Worm (Caenorhabditis elegans): ENCODE data around the gene ZK792.1.
A peak's percentile ranks its signal among the peaks of the same experiment; 100 is the strongest.

The ZK792.1 gene

DNA sequence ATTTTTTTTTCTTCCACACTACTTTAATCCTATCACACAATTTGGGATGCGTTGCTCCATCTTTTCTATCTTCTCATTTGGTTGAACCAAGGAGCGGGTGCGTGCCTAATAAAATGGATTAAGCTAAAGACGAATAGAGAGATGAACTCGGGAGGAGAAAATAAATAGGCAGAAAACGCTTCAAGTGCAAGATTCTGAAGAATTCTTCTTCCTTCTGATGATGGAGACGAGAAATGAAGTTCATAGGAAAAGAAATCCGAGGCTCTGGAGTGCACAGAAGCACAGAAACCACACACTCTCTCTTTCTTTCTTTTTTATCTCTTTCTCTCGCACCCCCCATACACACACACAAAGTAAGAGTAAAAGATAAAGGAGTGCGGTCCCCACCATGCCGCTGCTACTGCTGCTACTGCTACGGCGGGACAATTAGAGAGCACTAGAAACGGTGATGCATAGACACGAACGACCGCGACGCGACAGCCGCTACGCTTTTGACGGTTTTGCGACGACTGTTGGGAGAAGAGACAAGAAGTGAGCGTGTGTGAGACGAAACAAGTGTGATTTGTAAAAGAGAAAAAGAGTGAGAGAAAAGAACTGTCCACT is 32.5 kb downstream of the ZK792.1 start:
- TF ChIP-seq F13C5.2 (tag; optimal IDR thresholded peaks at IDR 0.05) = peak; percentile 48
- no peak for TF ChIP-seq ceh-13 (GFP tag; optimal IDR thresholded peaks at IDR 0.05)
- no peak for TF ChIP-seq ceh-36 (tag; optimal IDR thresholded peaks at IDR 0.05)
- peak; percentile 35 for TF ChIP-seq aly-1 (tag; optimal IDR thresholded peaks at IDR 0.05)
- TF ChIP-seq hmg-4 (GFP tag; optimal IDR thresholded peaks at IDR 0.05) = peak; percentile 82
- TF ChIP-seq pes-1 (GFP tag; IDR thresholded peaks at IDR 0.05) = 0 out of 2 replicates have a peak, but pooled peaks have one; percentile 38
- TF ChIP-seq sea-1 (GFP tag; conservative IDR thresholded peaks at IDR 0.05) = no peak

DNA sequence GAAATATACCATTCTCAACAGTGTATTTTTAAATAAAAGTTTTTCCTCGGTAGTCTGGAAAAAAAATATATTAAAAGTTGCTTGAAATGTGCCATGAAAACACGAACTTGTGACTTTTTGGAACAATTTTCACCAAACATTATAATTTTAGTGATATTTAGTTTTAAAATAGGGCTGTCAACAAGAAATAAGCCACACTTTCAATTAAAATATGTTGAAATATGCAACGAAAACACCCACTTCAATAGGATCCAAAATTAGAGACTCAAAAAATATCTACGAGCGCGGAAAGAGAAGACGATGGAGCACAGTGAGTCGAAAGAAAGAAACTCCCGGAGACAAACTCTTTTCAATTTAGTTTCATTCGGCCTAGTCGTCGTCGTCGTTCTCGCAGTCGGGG is 33.8 kb downstream of the ZK792.1 start, which contains the start of gene ZK792.12:
Gene ZK792.12 (plus strand): TSS at position 301 of the 400 bp plus-strand sequence.
- TF ChIP-seq hmg-4 (GFP tag; optimal IDR thresholded peaks at IDR 0.05) = no peak
- no peak for TF ChIP-seq ceh-13 (GFP tag; optimal IDR thresholded peaks at IDR 0.05)
- TF ChIP-seq tbx-11 (GFP tag; IDR thresholded peaks at IDR 0.05) = no peak
- no peak for TF ChIP-seq sea-1 (GFP tag; conservative IDR thresholded peaks at IDR 0.05)
- TF ChIP-seq tra-4 (tag; optimal IDR thresholded peaks at IDR 0.05) = no peak
- TF ChIP-seq aly-1 (tag; optimal IDR thresholded peaks at IDR 0.05) = no peak
- no peak for TF ChIP-seq tbx-37 (GFP tag; conservative IDR thresholded peaks at IDR 0.05)
- no peak for TF ChIP-seq F13C5.2 (tag; optimal IDR thresholded peaks at IDR 0.05)
- no peak for TF ChIP-seq scrt-1 (GFP tag; IDR thresholded peaks at IDR 0.05)
- TF ChIP-seq pes-1 (GFP tag; IDR thresholded peaks at IDR 0.05) = no peak
- no peak for TF ChIP-seq B0310.2 (tag; optimal IDR thresholded peaks at IDR 0.05)
- TF ChIP-seq ama-1 (optimal IDR thresholded peaks at IDR 0.05) = no peak
- TF ChIP-seq flt-1 (GFP tag; IDR thresholded peaks at IDR 0.05) = no peak
- TF ChIP-seq ceh-36 (tag; optimal IDR thresholded peaks at IDR 0.05) = no peak
- TF ChIP-seq hmbx-1 (tag; optimal IDR thresholded peaks at IDR 0.05) = no peak
- no peak for TF ChIP-seq hnd-1 (tag; optimal IDR thresholded peaks at IDR 0.05)

DNA sequence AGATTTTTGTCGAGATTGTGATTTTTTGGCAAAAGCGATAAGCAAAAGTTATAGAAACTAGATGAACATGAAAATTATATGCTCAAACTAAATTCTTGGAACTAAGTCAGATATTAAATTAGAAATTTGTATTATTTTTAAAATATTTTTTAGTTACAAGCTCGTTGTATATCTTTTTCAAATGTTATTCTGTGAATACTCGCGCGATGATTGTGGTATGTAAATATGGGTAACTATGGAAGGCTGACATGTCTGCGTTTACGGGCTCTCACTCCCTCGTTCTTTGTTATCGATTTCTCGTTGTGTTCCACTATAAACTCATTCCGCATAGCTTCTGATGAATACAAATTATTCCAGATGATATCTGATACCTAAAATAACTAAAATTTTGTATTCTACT is 34.5 kb downstream of the ZK792.1 start, which contains the start of gene ZK792.7:
Gene ZK792.7 (plus strand): TSS at position 301 of the 400 bp plus-strand sequence.
- TF ChIP-seq hnd-1 (tag; optimal IDR thresholded peaks at IDR 0.05) = no peak
- TF ChIP-seq flt-1 (GFP tag; IDR thresholded peaks at IDR 0.05) = no peak

DNA sequence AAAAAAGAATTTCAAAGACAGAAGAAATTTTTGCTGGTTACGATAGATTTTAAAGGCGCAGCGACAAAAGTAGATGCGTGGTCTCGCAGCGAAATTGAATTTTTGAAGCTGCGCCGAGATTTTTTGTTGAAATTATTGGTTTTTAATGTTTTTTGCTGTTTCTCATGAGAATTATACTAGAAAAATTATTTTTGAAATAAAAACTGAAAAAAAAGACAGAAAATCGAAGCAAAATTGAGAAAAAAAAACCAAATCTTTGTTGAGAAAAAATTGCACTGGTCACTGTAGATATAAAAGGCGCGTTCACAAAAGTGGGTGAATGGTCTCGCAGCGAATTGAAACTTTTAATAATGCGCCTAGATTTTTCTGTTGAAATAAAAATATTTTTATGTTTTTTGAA is 36.0 kb downstream of the ZK792.1 start:
- TF ChIP-seq flt-1 (GFP tag; IDR thresholded peaks at IDR 0.05) (no peak), ama-1 (optimal IDR thresholded peaks at IDR 0.05) (no peak), hnd-1 (tag; optimal IDR thresholded peaks at IDR 0.05) (no peak), hmbx-1 (tag; optimal IDR thresholded peaks at IDR 0.05) (no peak), hmg-4 (GFP tag; optimal IDR thresholded peaks at IDR 0.05) (no peak), aly-1 (tag; optimal IDR thresholded peaks at IDR 0.05) (no peak), tra-4 (tag; optimal IDR thresholded peaks at IDR 0.05) (no peak), sea-1 (GFP tag; conservative IDR thresholded peaks at IDR 0.05) (no peak), B0310.2 (tag; optimal IDR thresholded peaks at IDR 0.05) (no peak), pes-1 (GFP tag; IDR thresholded peaks at IDR 0.05) (no peak), ceh-36 (tag; optimal IDR thresholded peaks at IDR 0.05) (no peak), scrt-1 (GFP tag; IDR thresholded peaks at IDR 0.05) (no peak), tbx-11 (GFP tag; IDR thresholded peaks at IDR 0.05) (no peak), F13C5.2 (tag; optimal IDR thresholded peaks at IDR 0.05) (no peak), ets-7 (tag; optimal IDR thresholded peaks at IDR 0.05) (no peak), tbx-37 (GFP tag; conservative IDR thresholded peaks at IDR 0.05) (no peak), ceh-13 (GFP tag; optimal IDR thresholded peaks at IDR 0.05) (no peak)

DNA sequence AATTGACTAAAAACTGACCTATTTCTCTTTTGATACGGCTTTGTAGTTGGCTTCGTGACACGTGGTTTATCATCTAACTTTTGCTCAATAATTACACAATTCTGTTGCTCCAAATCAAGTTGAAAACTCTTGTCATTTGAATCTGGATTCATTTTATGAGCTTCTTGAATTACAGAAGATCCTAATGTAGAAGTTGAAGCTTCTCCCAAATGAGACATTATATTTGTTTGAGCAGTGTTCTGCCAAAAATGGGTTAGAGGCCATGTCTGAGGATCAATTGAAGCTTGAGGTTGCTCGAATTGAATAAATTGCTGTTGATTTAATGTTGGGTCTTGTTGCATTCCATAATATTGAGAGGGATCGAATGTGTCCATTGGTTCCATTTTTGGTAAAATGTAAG is 37.9 kb downstream of the ZK792.1 start:
- TF ChIP-seq hmg-4 (GFP tag; optimal IDR thresholded peaks at IDR 0.05) (no peak), scrt-1 (GFP tag; IDR thresholded peaks at IDR 0.05) (no peak), hmbx-1 (tag; optimal IDR thresholded peaks at IDR 0.05) (no peak), ets-7 (tag; optimal IDR thresholded peaks at IDR 0.05) (no peak), ceh-36 (tag; optimal IDR thresholded peaks at IDR 0.05) (no peak), pes-1 (GFP tag; IDR thresholded peaks at IDR 0.05) (no peak)

DNA sequence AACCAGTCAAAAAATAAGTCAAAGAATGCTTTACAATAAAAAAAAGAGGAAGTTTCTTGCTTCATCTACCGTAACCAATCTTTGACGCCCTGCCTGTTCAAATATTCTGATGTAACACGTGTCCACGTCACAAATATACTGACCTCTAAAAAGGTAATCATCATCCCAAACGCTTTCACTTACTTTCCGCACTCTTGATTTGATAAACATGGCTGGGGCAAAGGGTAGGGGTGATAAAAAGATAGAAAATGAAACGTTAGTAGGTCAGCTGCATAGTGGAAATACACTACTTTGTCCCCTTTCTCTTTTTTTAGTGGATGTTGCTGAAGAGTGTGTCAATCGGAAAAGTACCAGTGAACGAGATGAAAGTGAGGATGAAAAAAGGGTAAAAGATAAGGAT is 40.5 kb downstream of the ZK792.1 start:
- no peak for TF ChIP-seq pes-1 (GFP tag; IDR thresholded peaks at IDR 0.05)
- TF ChIP-seq ama-1 (optimal IDR thresholded peaks at IDR 0.05) = no peak
- TF ChIP-seq hmg-4 (GFP tag; optimal IDR thresholded peaks at IDR 0.05) = no peak
- TF ChIP-seq flt-1 (GFP tag; IDR thresholded peaks at IDR 0.05) = no peak
- no peak for TF ChIP-seq ceh-13 (GFP tag; optimal IDR thresholded peaks at IDR 0.05)
- no peak for TF ChIP-seq ceh-36 (tag; optimal IDR thresholded peaks at IDR 0.05)
- TF ChIP-seq tbx-11 (GFP tag; IDR thresholded peaks at IDR 0.05) = no peak
- TF ChIP-seq tbx-37 (GFP tag; conservative IDR thresholded peaks at IDR 0.05) = no peak
- no peak for TF ChIP-seq ets-7 (tag; optimal IDR thresholded peaks at IDR 0.05)
- TF ChIP-seq tra-4 (tag; optimal IDR thresholded peaks at IDR 0.05) = no peak
- TF ChIP-seq aly-1 (tag; optimal IDR thresholded peaks at IDR 0.05) = no peak
- no peak for TF ChIP-seq hmbx-1 (tag; optimal IDR thresholded peaks at IDR 0.05)
- TF ChIP-seq hnd-1 (tag; optimal IDR thresholded peaks at IDR 0.05) = no peak
- TF ChIP-seq sea-1 (GFP tag; conservative IDR thresholded peaks at IDR 0.05) = no peak
- no peak for TF ChIP-seq scrt-1 (GFP tag; IDR thresholded peaks at IDR 0.05)
- TF ChIP-seq B0310.2 (tag; optimal IDR thresholded peaks at IDR 0.05) = no peak
- TF ChIP-seq F13C5.2 (tag; optimal IDR thresholded peaks at IDR 0.05) = no peak

DNA sequence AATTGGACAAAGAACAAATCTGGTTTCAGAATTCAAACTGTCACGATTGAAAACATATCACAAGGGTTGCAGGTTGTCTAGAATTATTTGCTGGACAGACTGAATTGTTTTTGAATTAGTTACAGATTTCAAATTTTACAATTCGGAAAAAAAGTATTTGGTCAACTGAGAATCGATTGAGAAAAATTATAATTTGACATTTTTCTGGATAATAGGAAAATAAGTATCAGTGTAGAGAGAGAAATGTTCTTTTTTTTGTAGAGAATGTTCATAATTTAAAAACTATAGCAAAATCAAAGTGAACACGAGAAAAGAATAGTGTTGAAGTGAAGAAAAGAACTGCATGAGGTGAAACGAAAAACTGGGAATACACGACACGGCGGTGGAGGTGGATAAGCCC is 41.1 kb downstream of the ZK792.1 start, which contains the start of gene dpy-20:
Gene dpy-20 (minus strand): TSS at position 101 of the 400 bp plus-strand sequence.
- TF ChIP-seq ama-1 (optimal IDR thresholded peaks at IDR 0.05) (no peak), hnd-1 (tag; optimal IDR thresholded peaks at IDR 0.05) (no peak), aly-1 (tag; optimal IDR thresholded peaks at IDR 0.05) (no peak), ceh-36 (tag; optimal IDR thresholded peaks at IDR 0.05) (no peak), tbx-11 (GFP tag; IDR thresholded peaks at IDR 0.05) (no peak), hmg-4 (GFP tag; optimal IDR thresholded peaks at IDR 0.05) (no peak), ceh-13 (GFP tag; optimal IDR thresholded peaks at IDR 0.05) (no peak), ets-7 (tag; optimal IDR thresholded peaks at IDR 0.05) (no peak), B0310.2 (tag; optimal IDR thresholded peaks at IDR 0.05) (no peak), F13C5.2 (tag; optimal IDR thresholded peaks at IDR 0.05) (no peak), hmbx-1 (tag; optimal IDR thresholded peaks at IDR 0.05) (no peak), scrt-1 (GFP tag; IDR thresholded peaks at IDR 0.05) (no peak), sea-1 (GFP tag; conservative IDR thresholded peaks at IDR 0.05) (no peak), tbx-37 (GFP tag; conservative IDR thresholded peaks at IDR 0.05) (no peak), flt-1 (GFP tag; IDR thresholded peaks at IDR 0.05) (no peak)

Measured in whole organism, early embryonic.